Fruit fly (Drosophila melanogaster): Measurements from ENCODE around the gene CG34303.

dm6 chr3R:10130975-10131529 lies 20.6 kb downstream of the CG34303 start:
- TF ChIP-seq CG8478 (optimal IDR thresholded peaks at IDR 0.05) (no peak), CTCF (optimal IDR thresholded peaks at IDR 0.05) (no peak)
